Fruit fly (Drosophila melanogaster) whole organism, prepupa: Measurements from ENCODE around the gene CG11693.

Experiments
- CG11294 ChIP-seq: fragments of 200-800 bp; sonication (Bioruptor generic); IDR thresholded peaks from 2 replicates; pipeline ENCODE4 v1.3.6; 2022; ENCODE audit warnings: missing biosample characterization, missing genetic modification characterization
- CG1621 ChIP-seq: fragments of 200-800 bp; sonication (Bioruptor generic); optimal IDR thresholded peaks from 3 replicates; lab custom pipeline; 2018; ENCODE audit warnings: missing biosample characterization, mild to moderate bottlenecking, missing genetic modification characterization
- Hr39 ChIP-seq: fragments of 200-800 bp; sonication (Bioruptor generic); optimal IDR thresholded peaks from 2 replicates; lab custom pipeline; 2016; ENCODE audit warnings: missing biosample characterization, missing genetic modification characterization
- eg ChIP-seq: fragments of 200-800 bp; sonication (Bioruptor generic); IDR thresholded peaks from 3 replicates; pipeline ENCODE4 v1.3.6; 2022; ENCODE audit warnings: missing biosample characterization, missing genetic modification characterization
- pdm3 ChIP-seq: fragments of 200-800 bp; sonication (Bioruptor generic); optimal IDR thresholded peaks from 3 replicates; lab custom pipeline; 2016; ENCODE audit warnings: missing biosample characterization, missing genetic modification characterization
- vri ChIP-seq: fragments of 200-800 bp; sonication (Bioruptor generic); optimal IDR thresholded peaks from 3 replicates; lab custom pipeline; 2016; ENCODE audit warnings: missing biosample characterization, mild to moderate bottlenecking, missing genetic modification characterization

DNA sequence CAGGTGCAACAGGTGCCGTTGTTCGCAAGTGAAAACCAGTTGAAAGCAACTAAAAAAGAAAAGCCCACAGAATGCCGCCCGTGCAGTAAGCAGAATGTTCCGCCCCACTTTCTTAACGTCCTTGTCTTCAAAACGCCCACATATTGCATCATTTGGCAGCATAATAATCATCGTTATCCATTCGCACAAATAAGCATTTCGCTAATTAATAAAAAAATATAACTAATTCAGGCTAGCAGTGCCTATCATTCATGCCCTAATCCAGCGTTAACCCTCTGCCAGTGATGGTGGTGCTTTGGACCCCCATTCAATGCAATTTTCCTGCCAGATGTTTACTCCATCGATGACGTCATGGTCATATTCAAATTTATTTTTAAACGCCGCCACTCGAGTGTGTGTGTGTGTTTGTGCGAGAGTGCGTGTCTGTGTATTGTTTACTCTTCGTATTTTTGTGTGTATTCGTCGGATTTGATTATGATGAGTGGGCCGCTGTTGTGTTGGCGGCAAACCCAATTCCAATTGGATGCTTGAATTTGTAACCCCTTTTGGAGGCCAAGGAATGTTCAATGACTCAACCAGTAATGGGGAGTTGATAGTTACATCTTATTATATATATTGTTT lies 46.9 kb upstream of the CG11693 start:
- TF ChIP-seq pdm3 (GFP tag; lab: Kevin White, UChicago), result no peak
- no peak for TF ChIP-seq CG1621
- TF ChIP-seq eg (GFP tag; lab: Robert Waterston, UW), result no peak
- no peak for TF ChIP-seq CG11294 (GFP tag; lab: Robert Waterston, UW)
- TF ChIP-seq Hr39 (GFP tag; lab: Kevin White, UChicago), result no peak
- TF ChIP-seq vri, result peak; percentile 86
